Fruit fly (Drosophila melanogaster) whole organism, embryonic: ENCODE data around the gene CG14034.

ENCODE experiments used
- Aef1 ChIP-seq: fragments of 200-800 bp; sonication (Bioruptor generic); IDR thresholded peaks from 3 replicates; pipeline ENCODE4 v1.3.6; 2022; ENCODE audit warnings: missing biosample characterization, missing genetic modification characterization
- Atf-2 ChIP-seq: fragments of 200-800 bp; sonication (Bioruptor generic); optimal IDR thresholded peaks from 2 replicates; lab custom pipeline; 2016; ENCODE audit warnings: missing biosample characterization, missing genetic modification characterization
- Blimp-1 ChIP-seq: fragments of 200-800 bp; sonication (Bioruptor generic); optimal IDR thresholded peaks from 3 replicates; lab custom pipeline; 2018; ENCODE audit warnings: missing biosample characterization, missing genetic modification characterization, mild to moderate bottlenecking, moderate library complexity, missing genetic modification reagents
- CG10267 ChIP-seq: fragments of 200-800 bp; sonication (Bioruptor generic); optimal IDR thresholded peaks from 2 replicates; lab custom pipeline; 2018; ENCODE audit warnings: missing biosample characterization, mild to moderate bottlenecking, missing genetic modification characterization, moderate library complexity
- CG10979 ChIP-seq: fragments of 200-800 bp; sonication (Bioruptor generic); optimal IDR thresholded peaks from 2 replicates; lab custom pipeline; 2018; ENCODE audit warnings: missing biosample characterization, mild to moderate bottlenecking, missing genetic modification characterization, moderate library complexity
- CG11504 ChIP-seq: fragments of 200-800 bp; sonication (Bioruptor generic); optimal IDR thresholded peaks from 3 replicates; lab custom pipeline; 2019; ENCODE audit warnings: missing biosample characterization, mild to moderate bottlenecking, missing genetic modification characterization, moderate library complexity
- CG11696 ChIP-seq: fragments of 200-800 bp; sonication (Bioruptor generic); IDR thresholded peaks from 2 replicates; pipeline ENCODE4 v1.3.6; 2022; ENCODE audit warnings: missing biosample characterization, missing genetic modification characterization
- CG12744 ChIP-seq: fragments of 200-800 bp; sonication (Bioruptor generic); optimal IDR thresholded peaks from 2 replicates; lab custom pipeline; 2016; ENCODE audit warnings: missing biosample characterization, missing genetic modification characterization
- CG12769 ChIP-seq: fragments of 200-800 bp; sonication (Bioruptor generic); optimal IDR thresholded peaks from 2 replicates; lab custom pipeline; 2019; ENCODE audit warnings: missing biosample characterization, mild to moderate bottlenecking, missing genetic modification characterization, moderate library complexity
- CG13894 ChIP-seq: fragments of 200-800 bp; sonication (Bioruptor generic); optimal IDR thresholded peaks from 3 replicates; lab custom pipeline; 2018; ENCODE audit warnings: missing biosample characterization, mild to moderate bottlenecking, missing genetic modification characterization, moderate library complexity
- CG17361 ChIP-seq: fragments of 200-800 bp; sonication (Bioruptor generic); IDR thresholded peaks from 3 replicates; pipeline ENCODE4 v1.3.6; 2022; ENCODE audit warnings: missing biosample characterization, missing genetic modification characterization
- CG17829 ChIP-seq: fragments of 200-800 bp; optimal IDR thresholded peaks from 2 replicates; lab custom pipeline; 2019; ENCODE audit warnings: missing biosample characterization, mild to moderate bottlenecking, missing genetic modification characterization, moderate library complexity
- CG2678 ChIP-seq: fragments of 200-800 bp; sonication (Bioruptor generic); optimal IDR thresholded peaks from 3 replicates; lab custom pipeline; 2019; ENCODE audit warnings: missing biosample characterization, mild to moderate bottlenecking, missing genetic modification characterization, moderate library complexity
- CG31441 ChIP-seq: fragments of 200-800 bp; sonication (Bioruptor generic); IDR thresholded peaks from 2 replicates; pipeline ENCODE4 v1.3.6; 2022; ENCODE audit warnings: missing biosample characterization, missing genetic modification characterization
- CG3281 ChIP-seq: fragments of 200-800 bp; sonication (Bioruptor generic); optimal IDR thresholded peaks from 3 replicates; lab custom pipeline; 2017; ENCODE audit warnings: missing biosample characterization, mild to moderate bottlenecking, missing genetic modification characterization
- CG7839 ChIP-seq: fragments of 200-800 bp; sonication (Bioruptor generic); optimal IDR thresholded peaks from 3 replicates; lab custom pipeline; 2018; ENCODE audit warnings: missing biosample characterization, mild to moderate bottlenecking, missing genetic modification characterization, moderate library complexity
- CG9727 ChIP-seq: fragments of 200-800 bp; sonication (Bioruptor generic); optimal IDR thresholded peaks from 3 replicates; lab custom pipeline; 2017; ENCODE audit warnings: missing biosample characterization, mild to moderate bottlenecking, missing genetic modification characterization
- H15 ChIP-seq: fragments of 200-800 bp; sonication (Bioruptor generic); IDR thresholded peaks from 3 replicates; pipeline ENCODE4 v1.3.6; 2022; ENCODE audit warnings: missing biosample characterization, missing genetic modification characterization
- H2.0 ChIP-seq: fragments of 200-800 bp; sonication (Bioruptor generic); IDR thresholded peaks from 2 replicates; pipeline ENCODE4 v1.3.6; 2022; ENCODE audit warnings: missing biosample characterization, missing genetic modification characterization
- Hey ChIP-seq: fragments of 200-800 bp; sonication (Bioruptor generic); optimal IDR thresholded peaks from 3 replicates; lab custom pipeline; 2018; ENCODE audit warnings: missing biosample characterization, mild to moderate bottlenecking, missing genetic modification characterization
- Med ChIP-seq: fragments of 200-800 bp; sonication (Bioruptor generic); peaks from one replicate; lab custom pipeline; 2016; ENCODE audit warnings: missing biosample characterization, missing genetic modification characterization, mild to moderate bottlenecking, inconsistent platforms, moderate library complexity
- Ptx1 ChIP-seq: fragments of 200-800 bp; sonication (Bioruptor generic); IDR thresholded peaks from 2 replicates; pipeline ENCODE4 v1.3.6; 2022; ENCODE audit warnings: missing biosample characterization, missing genetic modification characterization
- Sry-δ ChIP-seq: fragments of 200-800 bp; sonication (Bioruptor generic); optimal IDR thresholded peaks from 2 replicates; lab custom pipeline; 2016; ENCODE audit warnings: missing biosample characterization, missing genetic modification characterization
- Vsx1 ChIP-seq: fragments of 200-800 bp; sonication (Bioruptor generic); optimal IDR thresholded peaks from 2 replicates; lab custom pipeline; 2017; ENCODE audit warnings: missing biosample characterization, mild to moderate bottlenecking, missing genetic modification characterization, missing genetic modification reagents
- abd-A ChIP-seq: fragments of 200-800 bp; sonication (Bioruptor generic); optimal IDR thresholded peaks from 3 replicates; lab custom pipeline; 2019; ENCODE audit warnings: missing biosample characterization, mild to moderate bottlenecking, missing genetic modification characterization, moderate library complexity
- bsh ChIP-seq, 2 experiments: fragments of 200-800 bp; sonication (Bioruptor generic); optimal IDR thresholded peaks; 2 replicates each; lab custom pipeline; 2017 to 2018; ENCODE audit warnings: mild to moderate bottlenecking in 2 of 2, missing biosample characterization in 2 of 2, missing genetic modification characterization in 2 of 2, moderate library complexity in 1 of 2
- chinmo ChIP-seq: fragments of 200-800 bp; sonication (Bioruptor generic); IDR thresholded peaks from 4 replicates; pipeline ENCODE4 v1.3.6; 2022; ENCODE audit warnings: missing biosample characterization, missing genetic modification characterization; ENCODE audit not compliant: partially characterized antibody
- corto ChIP-seq: fragments of 200-800 bp; sonication (Bioruptor generic); optimal IDR thresholded peaks from 2 replicates; lab custom pipeline; 2016; ENCODE audit warnings: missing biosample characterization, mild to moderate bottlenecking, missing genetic modification characterization, moderate library complexity
- dmrt11E ChIP-seq: fragments of 200-800 bp; sonication (Bioruptor generic); optimal IDR thresholded peaks from 3 replicates; lab custom pipeline; 2018; ENCODE audit warnings: missing biosample characterization, mild to moderate bottlenecking, missing genetic modification characterization, moderate library complexity
- esg ChIP-seq: fragments of 200-800 bp; sonication (Bioruptor generic); conservative IDR thresholded peaks from 2 replicates; pipeline ENCODE4 v1.3.6; 2022; ENCODE audit warnings: missing biosample characterization, missing genetic modification characterization
- eve ChIP-seq, 2 experiments: fragments of >200 bp; optimal IDR thresholded peaks; 2 replicates each; lab custom pipeline; 2017; ENCODE audit warnings: missing biosample characterization in 2 of 2, missing genetic modification characterization in 2 of 2
- ftz-f1 ChIP-seq: fragments of 200-800 bp; sonication (Bioruptor generic); optimal IDR thresholded peaks from 2 replicates; lab custom pipeline; 2016; ENCODE audit warnings: missing biosample characterization, missing genetic modification characterization
- grn ChIP-seq: fragments of 200-800 bp; sonication (Bioruptor generic); optimal IDR thresholded peaks from 3 replicates; lab custom pipeline; 2017; ENCODE audit warnings: missing biosample characterization, missing genetic modification characterization
- hbn ChIP-seq: fragments of 200-800 bp; sonication (Bioruptor generic); IDR thresholded peaks from 2 replicates; pipeline ENCODE4 v1.3.6; 2022; ENCODE audit warnings: missing biosample characterization, missing genetic modification characterization; ENCODE audit not compliant: partially characterized antibody
- hkb ChIP-seq, 2 experiments: fragments of 200-800 bp in 1 of 2; fragments of >200 bp in 1 of 2; sonication (Bioruptor generic) in 1 of 2; IDR thresholded peaks in 1 of 2; optimal IDR thresholded peaks in 1 of 2; 2 replicates each; pipeline versions ENCODE4 v1.3.6 to Lab custom; 2017 to 2022; ENCODE audit warnings: missing biosample characterization in 1 of 2, missing genetic modification characterization in 1 of 2
- lbe ChIP-seq: fragments of 200-800 bp; sonication (Bioruptor generic); optimal IDR thresholded peaks from 2 replicates; lab custom pipeline; 2016; ENCODE audit warnings: missing biosample characterization, mild to moderate bottlenecking, missing genetic modification characterization
- lilli ChIP-seq: fragments of 200-800 bp; sonication (Bioruptor generic); optimal IDR thresholded peaks from 3 replicates; lab custom pipeline; 2016; ENCODE audit warnings: missing biosample characterization, missing genetic modification characterization
- lola ChIP-seq, 3 experiments: fragments of >200 bp in 2 of 3; fragments of 200-800 bp in 1 of 3; sonication (Bioruptor generic) in 1 of 3; optimal IDR thresholded peaks; 2 replicates each; lab custom pipeline; 2017 to 2019; ENCODE audit warnings: missing biosample characterization in 3 of 3, missing genetic modification characterization in 3 of 3, mild to moderate bottlenecking in 1 of 3, moderate library complexity in 1 of 3
- oc ChIP-seq: fragments of 200-800 bp; sonication (Bioruptor generic); optimal IDR thresholded peaks from 2 replicates; lab custom pipeline; 2018; ENCODE audit warnings: missing biosample characterization, mild to moderate bottlenecking, missing genetic modification characterization, moderate library complexity
- odd ChIP-seq: fragments of 200-800 bp; sonication (Bioruptor generic); optimal IDR thresholded peaks from 2 replicates; lab custom pipeline; 2017; ENCODE audit warnings: missing biosample characterization, mild to moderate bottlenecking, missing genetic modification characterization
- sd ChIP-seq: fragments of 200-800 bp; sonication (Bioruptor generic); optimal IDR thresholded peaks from 3 replicates; lab custom pipeline; 2018; ENCODE audit warnings: missing biosample characterization, mild to moderate bottlenecking, missing genetic modification characterization, moderate library complexity
- sr ChIP-seq: fragments of 200-800 bp; sonication (Bioruptor generic); IDR thresholded peaks from 3 replicates; pipeline ENCODE4 v1.3.6; 2022; ENCODE audit warnings: missing biosample characterization, missing genetic modification characterization
- tll ChIP-seq, 2 experiments: fragments of 200-800 bp in 1 of 2; fragments of >200 bp in 1 of 2; sonication (Bioruptor generic) in 1 of 2; optimal IDR thresholded peaks; 2 replicates each; lab custom pipeline; 2017 to 2019; ENCODE audit warnings: missing biosample characterization in 2 of 2, missing genetic modification characterization in 2 of 2, mild to moderate bottlenecking in 1 of 2, moderate library complexity in 1 of 2
- trem ChIP-seq: fragments of 200-800 bp; optimal IDR thresholded peaks from 3 replicates; lab custom pipeline; 2019; ENCODE audit warnings: missing biosample characterization, mild to moderate bottlenecking, missing genetic modification characterization, moderate library complexity
- unpg ChIP-seq: fragments of 200-800 bp; sonication (Bioruptor generic); optimal IDR thresholded peaks from 3 replicates; lab custom pipeline; 2018; ENCODE audit warnings: missing biosample characterization, mild to moderate bottlenecking, missing genetic modification characterization, moderate library complexity
- vvl ChIP-seq: fragments of 200-800 bp; sonication (Bioruptor generic); IDR thresholded peaks from 2 replicates; pipeline ENCODE4 v1.3.6; 2022; ENCODE audit warnings: missing biosample characterization, missing genetic modification characterization
- zfh1 ChIP-seq: fragments of 200-800 bp; sonication (Bioruptor generic); IDR thresholded peaks from 3 replicates; pipeline ENCODE4 v1.3.6; 2022; ENCODE audit warnings: missing biosample characterization, missing genetic modification characterization

The CG14034 gene

DNA sequence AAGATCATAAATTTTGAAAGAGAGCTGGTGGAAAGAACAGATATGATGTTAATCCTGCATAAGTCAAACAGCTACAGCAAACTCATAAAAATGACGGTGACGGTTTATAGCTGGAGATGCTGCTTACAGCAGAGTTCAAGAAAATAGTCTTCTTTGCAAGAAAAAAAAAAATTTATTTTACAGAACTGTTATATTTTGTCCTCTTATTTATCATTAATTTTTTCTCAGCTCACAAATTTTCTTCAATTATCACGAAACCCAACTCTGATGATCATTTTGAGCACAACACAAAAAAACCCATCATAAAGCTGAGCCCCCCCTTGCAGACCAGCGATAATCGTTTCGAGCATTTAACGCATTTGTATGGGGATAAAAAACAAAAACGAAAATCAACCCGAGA is 15.1 kb upstream of the CG14034 start (continued):
- TF ChIP-seq H2.0 (GFP tag; lab: Robert Waterston, UW), result 0 out of 2 replicates have a peak, but pooled peaks have one; percentile 31
- peak; percentile 16 for TF ChIP-seq CG2678 (tag; lab: Kevin White, UChicago)
- TF ChIP-seq CG17361 (GFP tag; lab: Robert Waterston, UW), result 0 out of 3 replicates have a peak, but pooled peaks have one; percentile 11
- no peak for TF ChIP-seq Atf-2
- peak; percentile 28 for TF ChIP-seq lbe (GFP tag; lab: Kevin White, UChicago)
- TF ChIP-seq H15 (GFP tag; lab: Robert Waterston, UW), result no peak
- TF ChIP-seq CG11696 (GFP tag; lab: Robert Waterston, UW), result peak; percentile 83
- no peak for TF ChIP-seq tll (GFP tag; optimal IDR thresholded peaks at IDR 0.05; lab: Kevin White, UChicago)
- TF ChIP-seq CG17829, result peak; percentile 29
- TF ChIP-seq bsh (GFP tag; optimal IDR thresholded peaks at IDR 0.05; lab: Kevin White, UChicago), result peak in 1 of 2 experiments; percentile 16
- TF ChIP-seq hkb (optimal IDR thresholded peaks at IDR 0.05; lab: Kevin White, UChicago), result no peak
- TF ChIP-seq hkb (GFP tag; IDR thresholded peaks at IDR 0.05; lab: Robert Waterston, UW), result peak; percentile 50; the same call in 1 of the 2 replicates
- TF ChIP-seq Ptx1, result peak; percentile 32; the same call in 1 of the 2 replicates
- TF ChIP-seq Aef1 (GFP tag; lab: Robert Waterston, UW), result no peak
- TF ChIP-seq esg (GFP tag; lab: Robert Waterston, UW), result peak; percentile 33; the same call in 1 of the 2 replicates
- TF ChIP-seq dmrt11E (tag; lab: Kevin White, UChicago), result peak; percentile 36
- no peak for TF ChIP-seq CG12744 (GFP tag; lab: Kevin White, UChicago)
- TF ChIP-seq CG10979 (tag; lab: Kevin White, UChicago), result peak; percentile 6
- TF ChIP-seq CG7839 (tag; lab: Kevin White, UChicago), result peak; percentile 6
- peak; percentile 13 for TF ChIP-seq Blimp-1
- peak; percentile 2 for TF ChIP-seq CG9727
- TF ChIP-seq Sry-δ (GFP tag; lab: Kevin White, UChicago), result no peak
- peak; percentile 14 for TF ChIP-seq oc
- TF ChIP-seq sr (GFP tag; lab: Robert Waterston, UW), result no peak
- peak; percentile 14 for TF ChIP-seq lilli (GFP tag; lab: Kevin White, UChicago)
- TF ChIP-seq lola (GFP tag; optimal IDR thresholded peaks at IDR 0.05; lab: Kevin White, UChicago), result peak in 1 of 3 experiments; percentile 5
- no peak for TF ChIP-seq CG3281
- peak; percentile 28 for TF ChIP-seq unpg (GFP tag; lab: Kevin White, UChicago)

DNA sequence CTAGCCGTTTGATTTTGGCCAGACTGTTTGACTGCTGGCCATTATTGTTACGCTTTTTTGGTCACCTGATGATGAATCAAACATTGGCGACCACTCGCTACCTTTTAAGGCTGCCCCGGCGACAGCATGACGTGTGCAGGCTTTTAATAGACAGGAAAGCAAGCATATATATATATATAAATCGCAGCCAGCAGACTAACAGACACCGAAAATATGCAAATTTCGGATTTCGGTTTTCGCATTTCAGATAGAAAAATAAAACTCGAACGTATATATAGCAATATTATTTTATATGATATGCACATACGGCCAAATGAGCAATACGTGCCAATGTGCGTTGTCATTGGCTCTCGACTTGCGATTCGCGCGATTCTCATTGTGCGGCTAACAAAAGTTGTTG is 14.4 kb upstream of the CG14034 start:
- TF ChIP-seq Hey (tag; lab: Kevin White, UChicago), result no peak
- no peak for TF ChIP-seq CG31441
- TF ChIP-seq CG11504 (tag; lab: Kevin White, UChicago), result peak; percentile 62
- TF ChIP-seq ftz-f1, result no peak
- no peak for TF ChIP-seq zfh1 (GFP tag; lab: Robert Waterston, UW)
- no peak for TF ChIP-seq hbn (GFP tag; lab: Robert Waterston, UW)
- peak; percentile 54 for TF ChIP-seq Med (GFP tag; lab: Kevin White, UChicago)
- no peak for TF ChIP-seq CG10267 (tag; lab: Kevin White, UChicago)

- TF ChIP-seq eve (GFP tag; optimal IDR thresholded peaks at IDR 0.05; lab: Kevin White, UChicago) (peak in 1 of 2 experiments; percentile 44), corto (GFP tag; lab: Kevin White, UChicago) (no peak), CG13894 (tag; lab: Kevin White, UChicago) (peak; percentile 51), grn (GFP tag; lab: Kevin White, UChicago) (peak; percentile 51), Vsx1 (GFP tag; lab: Kevin White, UChicago) (peak; percentile 20), vvl (GFP tag; lab: Robert Waterston, UW) (0 out of 2 replicates have a peak, but pooled peaks have one; percentile 36), chinmo (GFP tag; lab: Robert Waterston, UW) (0 out of 4 replicates have a peak, but pooled peaks have one; percentile 60), Med (GFP tag; lab: Kevin White, UChicago) (peak; percentile 24), trem (no peak), abd-A (tag; lab: Kevin White, UChicago) (peak; percentile 75), CG12769 (peak; percentile 5), sd (tag; lab: Kevin White, UChicago) (peak; percentile 50), odd (GFP tag; lab: Kevin White, UChicago) (no peak)
Measured at dm6 chr2L:5229735-5230347, 13.5 kb upstream of the CG14034 start.
